Fruit fly (Drosophila melanogaster): ENCODE measurements around the gene Cmpk.

Gene Cmpk

DNA sequence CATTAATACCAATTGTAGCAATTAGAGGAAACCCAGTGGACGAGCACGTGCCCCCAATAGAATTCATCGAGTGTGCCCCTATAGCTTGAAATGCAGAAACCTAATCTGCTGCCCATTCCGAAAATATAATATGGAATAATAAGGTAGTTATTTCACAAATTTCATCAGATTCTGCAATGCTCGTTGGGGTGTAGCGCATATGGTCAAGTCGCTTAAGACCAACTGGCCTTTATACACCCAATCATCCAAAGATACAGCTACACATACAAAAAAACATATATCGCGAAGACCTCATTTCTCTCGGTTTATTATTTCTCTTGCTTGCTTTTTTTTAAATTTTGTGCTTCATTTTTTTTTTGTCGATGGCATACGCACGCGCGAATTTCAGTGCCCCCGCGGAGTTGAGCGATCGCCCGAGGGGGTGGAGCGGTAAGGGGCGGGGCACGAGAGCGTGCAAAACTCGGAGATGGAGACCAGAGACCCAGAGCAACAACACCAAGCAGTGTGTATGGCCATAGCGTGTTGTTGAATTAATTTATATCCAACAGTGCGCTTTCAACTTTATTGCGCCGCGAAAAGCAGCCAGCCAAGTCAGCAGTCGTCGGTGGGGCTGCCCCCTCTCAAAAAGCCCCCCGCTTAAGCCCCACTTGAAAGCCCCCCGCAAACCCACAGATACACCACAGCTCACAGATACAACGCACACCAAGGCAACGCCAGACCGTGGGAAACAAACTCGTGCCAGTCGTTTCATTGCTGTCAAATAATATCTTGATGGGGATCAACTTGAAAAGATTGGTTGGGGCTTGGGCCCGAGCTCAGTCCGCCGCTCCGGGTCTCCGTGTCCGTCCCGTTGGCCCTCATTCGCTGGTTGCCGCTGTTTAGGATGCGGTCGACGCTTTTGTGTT lies 47.0 kb downstream of the Cmpk start (continued):
- TF ChIP-seq Smox (GFP tag; optimal IDR thresholded peaks at IDR 0.05), result peak; percentile 43
- TF ChIP-seq Gug (GFP tag; IDR thresholded peaks at IDR 0.05), result peak; percentile 44
- peak; percentile 40 for TF ChIP-seq esn (GFP tag; optimal IDR thresholded peaks at IDR 0.05)
- no peak for TF ChIP-seq CG7368 (GFP tag; optimal IDR thresholded peaks at IDR 0.05)
- TF ChIP-seq Eip78C (GFP tag), result peak; percentile 83
- TF ChIP-seq CG10631 (GFP tag; optimal IDR thresholded peaks at IDR 0.05), result peak; percentile 17
- TF ChIP-seq Sox14 (GFP tag; optimal IDR thresholded peaks at IDR 0.05), result peak; percentile 19
- TF ChIP-seq CG10669 (GFP tag; optimal IDR thresholded peaks at IDR 0.05), result peak; percentile 71
- TF ChIP-seq Blimp-1 (GFP tag; optimal IDR thresholded peaks at IDR 0.05), result peak; percentile 1
- TF ChIP-seq vri (GFP tag; optimal IDR thresholded peaks at IDR 0.05), result peak; percentile 58
- TF ChIP-seq Met (GFP tag; optimal IDR thresholded peaks at IDR 0.05), result peak; percentile 91
- no peak for TF ChIP-seq OdsH (GFP tag; optimal IDR thresholded peaks at IDR 0.05)
- TF ChIP-seq CG8319 (GFP tag; optimal IDR thresholded peaks at IDR 0.05), result peak; percentile 38
- peak; percentile 79 for TF ChIP-seq svp (GFP tag)
- peak; percentile 80 for TF ChIP-seq eg (GFP tag; IDR thresholded peaks at IDR 0.05)
- peak; percentile 71 for TF ChIP-seq dsx (GFP tag; optimal IDR thresholded peaks at IDR 0.05; ENCODE audit: poor library complexity, severe bottlenecking)
- peak; percentile 23 for TF ChIP-seq acj6 (GFP tag; optimal IDR thresholded peaks at IDR 0.05)
- TF ChIP-seq CG9139 (GFP tag; optimal IDR thresholded peaks at IDR 0.05), result peak; percentile 88
- TF ChIP-seq Ets21C (GFP tag; optimal IDR thresholded peaks at IDR 0.05), result no peak
- peak; percentile 28 for TF ChIP-seq CG3919 (GFP tag; optimal IDR thresholded peaks at IDR 0.05)
- peak; percentile 86 for TF ChIP-seq CG6163 (GFP tag; IDR thresholded peaks at IDR 0.05)
- TF ChIP-seq CG11294 (GFP tag; IDR thresholded peaks at IDR 0.05), result no peak
- TF ChIP-seq CG8119 (GFP tag; IDR thresholded peaks at IDR 0.05), result peak; percentile 69
- TF ChIP-seq Hr4 (GFP tag; optimal IDR thresholded peaks at IDR 0.05), result peak; percentile 14
- TF ChIP-seq Eip75B (GFP tag; optimal IDR thresholded peaks at IDR 0.05), result peak; percentile 21
- TF ChIP-seq ss (GFP tag; optimal IDR thresholded peaks at IDR 0.05), result peak; percentile 85 to 98
- TF ChIP-seq Ets96B (tag; optimal IDR thresholded peaks at IDR 0.05), result peak; percentile 41
- TF ChIP-seq achi (GFP tag; optimal IDR thresholded peaks at IDR 0.05), result peak; percentile 52
- peak; percentile 71 for TF ChIP-seq CG1621 (tag; optimal IDR thresholded peaks at IDR 0.05)
- peak; percentile 39 for TF ChIP-seq cyc (GFP tag; optimal IDR thresholded peaks at IDR 0.05)

DNA sequence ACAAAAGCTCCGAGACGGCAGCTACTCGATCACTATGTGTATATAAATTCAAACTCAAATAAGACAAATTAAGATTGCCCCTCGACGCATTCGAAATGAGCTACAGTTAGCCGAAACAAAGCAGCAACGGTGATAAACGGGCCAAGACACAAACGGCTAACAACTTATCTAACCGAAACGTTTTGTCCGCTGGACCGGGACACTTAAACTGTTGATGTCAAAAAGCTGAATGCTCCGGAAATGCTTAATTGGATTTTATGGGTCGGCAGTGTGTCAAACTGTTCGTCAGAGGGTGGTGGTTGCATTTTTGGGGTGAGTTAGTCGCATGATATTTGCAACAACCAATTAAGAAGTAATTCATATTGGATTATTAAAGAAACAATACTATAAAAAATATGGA lies 47.9 kb downstream of the Cmpk start:
- TF ChIP-seq dac (GFP tag; optimal IDR thresholded peaks at IDR 0.05) (no peak), CG7368 (GFP tag; optimal IDR thresholded peaks at IDR 0.05) (no peak), Eip78C (GFP tag) (no peak), CG9139 (GFP tag; optimal IDR thresholded peaks at IDR 0.05) (no peak), fd59A (GFP tag; optimal IDR thresholded peaks at IDR 0.05) (no peak), Sox14 (GFP tag; optimal IDR thresholded peaks at IDR 0.05) (no peak), Lpt (GFP tag; optimal IDR thresholded peaks at IDR 0.05) (no peak), eg (GFP tag; IDR thresholded peaks at IDR 0.05) (no peak), fd85E (GFP tag; optimal IDR thresholded peaks at IDR 0.05) (no peak), CG31627 (GFP tag; optimal IDR thresholded peaks at IDR 0.05) (no peak), CG3919 (GFP tag; optimal IDR thresholded peaks at IDR 0.05) (no peak), CG16779 (tag; optimal IDR thresholded peaks at IDR 0.05) (no peak), ss (GFP tag; optimal IDR thresholded peaks at IDR 0.05) (no peak), CG34406 (GFP tag; optimal IDR thresholded peaks at IDR 0.05) (no peak), Hr39 (GFP tag; optimal IDR thresholded peaks at IDR 0.05) (no peak), net (GFP tag; optimal IDR thresholded peaks at IDR 0.05) (no peak), CG3032 (tag; optimal IDR thresholded peaks at IDR 0.05) (no peak), Blimp-1 (GFP tag; optimal IDR thresholded peaks at IDR 0.05) (no peak), Ets96B (tag; optimal IDR thresholded peaks at IDR 0.05) (no peak)

Measured in whole organism, prepupa.